Worm (Caenorhabditis elegans) whole organism, L3 larva: ENCODE data around the gene ZC504.1.
A peak's percentile ranks its signal among the peaks of the same experiment; 100 is the strongest.

Source experiments
- R02D3.7 ChIP-seq: fragments of 150-350 bp; optimal IDR thresholded peaks from 2 replicates; lab custom pipeline; 2014; ENCODE audit warnings: missing biosample characterization, missing genetic modification characterization
- ZK546.5 ChIP-seq: sonication (generic microtip); optimal IDR thresholded peaks from 2 replicates; lab custom pipeline; 2017; ENCODE audit warnings: missing biosample characterization, missing genetic modification characterization
- aly-2 ChIP-seq: fragments of 150-350 bp; optimal IDR thresholded peaks from 2 replicates; lab custom pipeline; 2014; ENCODE audit warnings: missing biosample characterization, missing genetic modification characterization
- ceh-16 ChIP-seq: sonication (generic microtip); optimal IDR thresholded peaks from 2 replicates; lab custom pipeline; 2017; ENCODE audit warnings: missing biosample characterization, missing genetic modification characterization
- ceh-82 ChIP-seq: fragments of 150-350 bp; optimal IDR thresholded peaks from 2 replicates; lab custom pipeline; 2014; ENCODE audit warnings: missing biosample characterization, missing genetic modification characterization
- daf-12 ChIP-seq: fragments of 150-350 bp; optimal IDR thresholded peaks from 2 replicates; lab custom pipeline; 2014; ENCODE audit warnings: missing biosample characterization, missing genetic modification reagents, missing genetic modification characterization
- egl-27 ChIP-seq: sonication (generic microtip); optimal IDR thresholded peaks from 4 replicates; lab custom pipeline; 2017; ENCODE audit warnings: missing biosample characterization, missing genetic modification reagents, missing genetic modification characterization
- egl-5 ChIP-seq: fragments of 150-350 bp; optimal IDR thresholded peaks from 2 replicates; lab custom pipeline; 2017; ENCODE audit warnings: missing biosample characterization, missing genetic modification reagents, missing genetic modification characterization, inconsistent platforms
- elt-1 ChIP-seq: fragments of 150-350 bp; optimal IDR thresholded peaks from 2 replicates; lab custom pipeline; 2014; ENCODE audit warnings: missing biosample characterization, missing genetic modification characterization
- elt-2 ChIP-seq: sonication (generic microtip); optimal IDR thresholded peaks from 2 replicates; lab custom pipeline; 2016; ENCODE audit warnings: missing genetic modification reagents, mild to moderate bottlenecking, missing genetic modification characterization, missing compliant biosample characterization
- elt-3 ChIP-seq, 3 experiments: fragments of 150-350 bp in 1 of 3; sonication (generic microtip) in 2 of 3; optimal IDR thresholded peaks; 2 replicates in 2 of 3; 4 replicates in 1 of 3; lab custom pipeline; 2014 to 2017; ENCODE audit warnings: missing biosample characterization in 3 of 3, missing genetic modification characterization in 3 of 3
- eor-1 ChIP-seq, 2 experiments: fragments of 150-350 bp; optimal IDR thresholded peaks; 2 replicates each; lab custom pipeline; 2014 to 2018; ENCODE audit warnings: missing biosample characterization in 2 of 2, missing genetic modification characterization in 2 of 2
- fkh-10 ChIP-seq: sonication (generic microtip); optimal IDR thresholded peaks from 2 replicates; lab custom pipeline; 2017; ENCODE audit warnings: missing biosample characterization, missing genetic modification reagents, missing genetic modification characterization
- fkh-2 ChIP-seq: fragments of 150-350 bp; optimal IDR thresholded peaks from 2 replicates; lab custom pipeline; 2014; ENCODE audit warnings: missing biosample characterization, missing genetic modification reagents, missing genetic modification characterization
- fos-1 ChIP-seq: fragments of 150-350 bp; optimal IDR thresholded peaks from 2 replicates; lab custom pipeline; 2014; ENCODE audit warnings: missing biosample characterization, missing genetic modification characterization
- hmg-11 ChIP-seq: sonication (generic microtip); optimal IDR thresholded peaks from 2 replicates; lab custom pipeline; 2016; ENCODE audit warnings: missing genetic modification characterization, missing compliant biosample characterization
- jun-1 ChIP-seq: fragments of 150-350 bp; optimal IDR thresholded peaks from 2 replicates; lab custom pipeline; 2014; ENCODE audit warnings: missing biosample characterization, missing genetic modification reagents, missing genetic modification characterization
- lin-15B ChIP-seq: fragments of 150-350 bp; optimal IDR thresholded peaks from 2 replicates; lab custom pipeline; 2014; ENCODE audit warnings: missing biosample characterization, missing genetic modification characterization
- lin-39 ChIP-seq: fragments of 150-350 bp; optimal IDR thresholded peaks from 2 replicates; lab custom pipeline; 2018; ENCODE audit warnings: missing biosample characterization, missing genetic modification reagents, missing genetic modification characterization
- lsy-12 ChIP-seq: sonication (generic microtip); optimal IDR thresholded peaks from 2 replicates; lab custom pipeline; 2016; ENCODE audit warnings: mild to moderate bottlenecking, missing genetic modification characterization, missing compliant biosample characterization
- mdl-1 ChIP-seq: fragments of 150-350 bp; optimal IDR thresholded peaks from 2 replicates; lab custom pipeline; 2014; ENCODE audit warnings: missing biosample characterization, missing genetic modification characterization
- mml-1 ChIP-seq: fragments of 150-350 bp; sonication (generic microtip); optimal IDR thresholded peaks from 3 replicates; lab custom pipeline; 2014; ENCODE audit warnings: missing biosample characterization, missing genetic modification characterization
- nfya-1 ChIP-seq: sonication (generic microtip); optimal IDR thresholded peaks from 2 replicates; lab custom pipeline; 2017; ENCODE audit warnings: missing genetic modification characterization, mild to moderate bottlenecking, missing compliant biosample characterization, antibody characterized with exemption, moderate library complexity; ENCODE audit not compliant: insufficient read depth
- nhr-11 ChIP-seq: fragments of 150-350 bp; optimal IDR thresholded peaks from 2 replicates; lab custom pipeline; 2014; ENCODE audit warnings: missing biosample characterization, missing genetic modification characterization
- nhr-12 ChIP-seq: fragments of 150-350 bp; optimal IDR thresholded peaks from 2 replicates; lab custom pipeline; 2014; ENCODE audit warnings: missing biosample characterization, missing genetic modification characterization
- nhr-23 ChIP-seq: fragments of 150-350 bp; optimal IDR thresholded peaks from 2 replicates; lab custom pipeline; 2014; ENCODE audit warnings: missing biosample characterization, missing genetic modification reagents, missing genetic modification characterization
- nhr-237 ChIP-seq: fragments of 150-350 bp; optimal IDR thresholded peaks from 2 replicates; lab custom pipeline; 2014; ENCODE audit warnings: missing biosample characterization, missing genetic modification characterization
- nhr-25 ChIP-seq: sonication (generic microtip); optimal IDR thresholded peaks from 2 replicates; lab custom pipeline; 2017; ENCODE audit warnings: missing biosample characterization, missing genetic modification characterization
- nhr-43 ChIP-seq: sonication (generic microtip); optimal IDR thresholded peaks from 2 replicates; lab custom pipeline; 2016; ENCODE audit warnings: mild to moderate bottlenecking, missing genetic modification characterization, missing compliant biosample characterization; ENCODE audit not compliant: poor library complexity, severe bottlenecking
- nhr-67 ChIP-seq: fragments of 150-350 bp; optimal IDR thresholded peaks from 2 replicates; lab custom pipeline; 2014; ENCODE audit warnings: missing biosample characterization, missing genetic modification characterization
- nhr-76 ChIP-seq: fragments of 150-350 bp; sonication (generic microtip); optimal IDR thresholded peaks from 5 replicates; lab custom pipeline; 2014; ENCODE audit warnings: missing biosample characterization, missing genetic modification characterization
- pha-4 ChIP-seq: fragments of 150-350 bp; optimal IDR thresholded peaks from 2 replicates; lab custom pipeline; 2014; ENCODE audit warnings: missing biosample characterization, missing genetic modification reagents, missing genetic modification characterization
- pqm-1 ChIP-seq: fragments of 150-350 bp; optimal IDR thresholded peaks from 2 replicates; lab custom pipeline; 2017; ENCODE audit warnings: missing biosample characterization, missing genetic modification characterization, inconsistent platforms
- sea-2 ChIP-seq: fragments of 150-350 bp; sonication (generic microtip); optimal IDR thresholded peaks from 4 replicates; lab custom pipeline; 2014; ENCODE audit warnings: missing biosample characterization, missing genetic modification reagents, missing genetic modification characterization
- skn-1 ChIP-seq: fragments of 150-350 bp; optimal IDR thresholded peaks from 2 replicates; lab custom pipeline; 2014; ENCODE audit warnings: missing biosample characterization, missing genetic modification characterization
- snpc-4 ChIP-seq: fragments of 150-350 bp; optimal IDR thresholded peaks from 2 replicates; lab custom pipeline; 2014; ENCODE audit warnings: missing biosample characterization, missing genetic modification characterization
- tbx-2 ChIP-seq: sonication (generic microtip); optimal IDR thresholded peaks from 2 replicates; lab custom pipeline; 2016; ENCODE audit warnings: mild to moderate bottlenecking, missing genetic modification characterization, missing compliant biosample characterization
- zag-1 ChIP-seq: fragments of 150-350 bp; optimal IDR thresholded peaks from 2 replicates; lab custom pipeline; 2014; ENCODE audit warnings: missing biosample characterization, missing genetic modification characterization
- ztf-11 ChIP-seq: fragments of 150-350 bp; optimal IDR thresholded peaks from 2 replicates; lab custom pipeline; 2014; ENCODE audit warnings: missing biosample characterization, missing genetic modification characterization
- ztf-4 ChIP-seq: fragments of 150-350 bp; optimal IDR thresholded peaks from 2 replicates; lab custom pipeline; 2014; ENCODE audit warnings: missing biosample characterization, missing genetic modification characterization

The ZC504.1 gene

ce11 chrX:10410539-10410938, 3.6 kb downstream of the ZC504.1 start:
- TF ChIP-seq lin-39 (tag; lab: Kevin White, UChicago) (no peak), aly-2 (tag; lab: Kevin White, UChicago) (no peak), skn-1 (tag; lab: Kevin White, UChicago) (no peak), egl-27 (tag; lab: Kevin White, UChicago) (no peak)

- no peak for TF ChIP-seq lin-15B (tag; lab: Kevin White, UChicago)
- TF ChIP-seq nhr-43 (tag; lab: Kevin White, UChicago): no peak
- TF ChIP-seq ceh-16 (tag; lab: Kevin White, UChicago): no peak
- no peak for TF ChIP-seq jun-1
- no peak for TF ChIP-seq ztf-4 (tag; lab: Kevin White, UChicago)
- no peak for TF ChIP-seq zag-1 (tag; lab: Kevin White, UChicago)
- TF ChIP-seq nhr-12 (tag; lab: Kevin White, UChicago): no peak
- TF ChIP-seq pqm-1 (tag; lab: Kevin White, UChicago): no peak
- TF ChIP-seq nhr-237 (tag; lab: Kevin White, UChicago): no peak
- no peak for TF ChIP-seq skn-1 (tag; lab: Kevin White, UChicago)
- TF ChIP-seq nfya-1 (tag; lab: Kevin White, UChicago): no peak
- no peak for TF ChIP-seq nhr-67 (tag; lab: Kevin White, UChicago)
- TF ChIP-seq egl-27 (tag; lab: Kevin White, UChicago): no peak
- no peak for TF ChIP-seq tbx-2
- no peak for TF ChIP-seq mml-1 (tag; lab: Kevin White, UChicago)
- no peak for TF ChIP-seq nhr-76 (tag; lab: Kevin White, UChicago)
- TF ChIP-seq daf-12 (tag; lab: Kevin White, UChicago): no peak
- no peak for TF ChIP-seq ZK546.5
These were observed 5.5 kb downstream of the ZC504.1 start, which contains the start of gene acr-8 for ce11 chrX:10412425-10412824. Gene acr-8, plus strand, starts transcription at chrX:10412725.

ce11 chrX:10419743-10420142, 12.8 kb downstream of the ZC504.1 start, which contains the start of gene cdk-11.2:
Gene cdk-11.2, minus strand, starts transcription at chrX:10419765.
- TF ChIP-seq nhr-11 (no peak), ZK546.5 (no peak), elt-2 (tag; lab: Kevin White, UChicago) (peak; percentile 47), mml-1 (tag; lab: Kevin White, UChicago) (no peak), tbx-2 (no peak), snpc-4 (tag; lab: Kevin White, UChicago) (peak; percentile 76), ceh-16 (tag; lab: Kevin White, UChicago) (no peak), elt-1 (tag; lab: Kevin White, UChicago) (no peak), aly-2 (tag; lab: Kevin White, UChicago) (no peak), nhr-25 (tag; lab: Kevin White, UChicago) (peak; percentile 89), lin-39 (tag; lab: Kevin White, UChicago) (no peak), nhr-12 (tag; lab: Kevin White, UChicago) (no peak), daf-12 (tag; lab: Kevin White, UChicago) (no peak), fkh-10 (GFP tag; lab: Kevin White, UChicago) (no peak), nhr-76 (tag; lab: Kevin White, UChicago) (no peak), egl-5 (tag; lab: Kevin White, UChicago) (peak; percentile 57), fos-1 (no peak), lsy-12 (no peak), sea-2 (peak; percentile 43), jun-1 (peak; percentile 29), pqm-1 (tag; lab: Kevin White, UChicago) (peak; percentile 6), ceh-82 (tag; lab: Kevin White, UChicago) (no peak), pha-4 (peak; percentile 78), skn-1 (tag; lab: Kevin White, UChicago) (peak; percentile 35), eor-1 (tag; optimal IDR thresholded peaks at IDR 0.05; lab: Kevin White, UChicago) (no peak), fkh-2 (tag; lab: Kevin White, UChicago) (no peak), ztf-11 (tag; lab: Kevin White, UChicago) (no peak), R02D3.7 (tag; lab: Kevin White, UChicago) (peak; percentile 13), mdl-1 (no peak), nhr-23 (tag; lab: Kevin White, UChicago) (peak; percentile 85), hmg-11 (tag; lab: Kevin White, UChicago) (peak; percentile 72), lin-15B (tag; lab: Kevin White, UChicago) (peak; percentile 44), nfya-1 (tag; lab: Kevin White, UChicago) (peak; percentile 80), elt-3 (tag; optimal IDR thresholded peaks at IDR 0.05; lab: Kevin White, UChicago) (no peak)
